Fruit fly (Drosophila melanogaster): ENCODE results near the gene CG42556.

DNA sequence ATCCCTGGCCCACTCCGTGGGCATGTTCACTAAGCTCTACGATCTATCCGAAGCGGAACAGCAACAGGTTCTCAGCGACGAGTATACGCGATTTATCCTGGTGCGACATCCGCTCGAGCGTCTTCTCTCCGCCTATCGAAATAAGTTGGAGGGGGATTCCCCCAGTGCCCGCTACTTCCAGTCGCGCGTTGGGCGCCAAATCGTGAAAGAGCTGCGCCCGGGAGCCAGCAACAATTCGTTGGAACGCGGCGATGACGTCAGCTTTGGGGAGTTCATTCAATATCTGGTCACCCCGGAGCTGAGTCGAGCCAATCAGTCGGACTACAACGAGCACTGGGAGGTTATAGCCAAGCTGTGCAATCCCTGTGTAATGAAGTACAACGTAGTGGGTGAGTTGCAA, 4.4 kb upstream of the CG42556 start:
- TF ChIP-seq CTCF (optimal IDR thresholded peaks at IDR 0.05) (no peak), CG8478 (optimal IDR thresholded peaks at IDR 0.05) (no peak)
